Worm (Caenorhabditis elegans) whole organism, mixed stage, embryonic: ENCODE results near the gene egg-1.

Source experiments
- mls-2 ChIP-seq: sonication (generic microtip); optimal IDR thresholded peaks from 2 replicates; lab custom pipeline; 2016; ENCODE audit warnings: mild to moderate bottlenecking, missing genetic modification characterization, moderate library complexity, missing compliant biosample characterization
- nhr-12 ChIP-seq: fragments of 150-350 bp; optimal IDR thresholded peaks from 2 replicates; lab custom pipeline; 2014; ENCODE audit warnings: missing biosample characterization, missing genetic modification characterization
- snpc-4 ChIP-seq: fragments of 150-350 bp; optimal IDR thresholded peaks from 2 replicates; lab custom pipeline; 2014; ENCODE audit warnings: missing biosample characterization, missing genetic modification characterization
- unc-120 ChIP-seq: sonication (generic microtip); optimal IDR thresholded peaks from 2 replicates; lab custom pipeline; 2017; ENCODE audit warnings: missing genetic modification characterization, missing compliant biosample characterization; ENCODE audit not compliant: poor library complexity, severe bottlenecking
- unc-62 ChIP-seq: fragments of 150-350 bp; optimal IDR thresholded peaks from 2 replicates; lab custom pipeline; 2014; ENCODE audit warnings: missing biosample characterization, missing genetic modification reagents, missing genetic modification characterization
- ztf-11 ChIP-seq: fragments of 150-350 bp; optimal IDR thresholded peaks from 2 replicates; lab custom pipeline; 2014; ENCODE audit warnings: missing biosample characterization, missing genetic modification characterization

ce11 chrIII:5710676-5711075, 17.3 kb upstream of the egg-1 start:
- no peak for TF ChIP-seq unc-120
- TF ChIP-seq snpc-4 (tag; lab: Kevin White, UChicago): no peak
- TF ChIP-seq nhr-12 (tag; lab: Kevin White, UChicago): no peak
- TF ChIP-seq ztf-11: no peak
- TF ChIP-seq unc-62 (GFP tag; lab: Kevin White, UChicago): no peak
- no peak for TF ChIP-seq mls-2 (tag; lab: Kevin White, UChicago)
